Fruit fly (Drosophila melanogaster) whole organism, embryonic: ENCODE measurements around the gene ClC-c.

Experiments used
- CG11247 ChIP-seq: fragments of 200-800 bp; sonication (Bioruptor generic); IDR thresholded peaks from 2 replicates; pipeline ENCODE4 v1.3.6; 2022; ENCODE audit warnings: missing biosample characterization, missing genetic modification characterization
- CG11695 ChIP-seq: fragments of 200-800 bp; sonication (Bioruptor generic); IDR thresholded peaks from 3 replicates; pipeline ENCODE4 v1.3.6; 2022; ENCODE audit warnings: missing biosample characterization, missing genetic modification characterization
- CG12071 ChIP-seq: fragments of 200-800 bp; sonication (Bioruptor generic); optimal IDR thresholded peaks from 3 replicates; lab custom pipeline; 2018; ENCODE audit warnings: missing biosample characterization, mild to moderate bottlenecking, missing genetic modification characterization
- CG12236 ChIP-seq: fragments of 200-800 bp; sonication (Bioruptor generic); optimal IDR thresholded peaks from 2 replicates; lab custom pipeline; 2016; ENCODE audit warnings: missing biosample characterization, missing genetic modification characterization
- CG12659 ChIP-seq: fragments of 200-800 bp; sonication (Bioruptor generic); optimal IDR thresholded peaks from 3 replicates; lab custom pipeline; 2017; ENCODE audit warnings: mild to moderate bottlenecking, missing biosample characterization, missing genetic modification reagents, missing genetic modification characterization
- CG12769 ChIP-seq: fragments of 200-800 bp; sonication (Bioruptor generic); optimal IDR thresholded peaks from 2 replicates; lab custom pipeline; 2019; ENCODE audit warnings: missing biosample characterization, mild to moderate bottlenecking, missing genetic modification characterization, moderate library complexity
- CG14710 ChIP-seq: fragments of 200-800 bp; sonication (Bioruptor generic); optimal IDR thresholded peaks from 3 replicates; lab custom pipeline; 2019; ENCODE audit warnings: missing biosample characterization, mild to moderate bottlenecking, missing genetic modification characterization, moderate library complexity
- CG15073 ChIP-seq: fragments of 200-800 bp; sonication (Bioruptor generic); optimal IDR thresholded peaks from 2 replicates; lab custom pipeline; 2016; ENCODE audit warnings: missing biosample characterization, missing genetic modification characterization
- CG17361 ChIP-seq: fragments of 200-800 bp; sonication (Bioruptor generic); IDR thresholded peaks from 3 replicates; pipeline ENCODE4 v1.3.6; 2022; ENCODE audit warnings: missing biosample characterization, missing genetic modification characterization
- CG2202 ChIP-seq: fragments of 200-800 bp; sonication (Bioruptor generic); optimal IDR thresholded peaks from 2 replicates; lab custom pipeline; 2018; ENCODE audit warnings: missing biosample characterization, mild to moderate bottlenecking, missing genetic modification characterization
- CG2712 ChIP-seq: fragments of 200-800 bp; optimal IDR thresholded peaks from 3 replicates; lab custom pipeline; 2019; ENCODE audit warnings: missing biosample characterization, mild to moderate bottlenecking, missing genetic modification characterization, moderate library complexity
- CG31365 ChIP-seq: fragments of 200-800 bp; sonication (Bioruptor generic); optimal IDR thresholded peaks from 2 replicates; lab custom pipeline; 2018; ENCODE audit warnings: missing biosample characterization, mild to moderate bottlenecking, missing genetic modification characterization
- CG31388 ChIP-seq: fragments of 200-800 bp; sonication (Bioruptor generic); optimal IDR thresholded peaks from 2 replicates; lab custom pipeline; 2016; ENCODE audit warnings: missing biosample characterization, missing genetic modification characterization
- CG31441 ChIP-seq: fragments of 200-800 bp; sonication (Bioruptor generic); IDR thresholded peaks from 2 replicates; pipeline ENCODE4 v1.3.6; 2022; ENCODE audit warnings: missing biosample characterization, missing genetic modification characterization
- CG32772 ChIP-seq: fragments of 200-800 bp; sonication (Bioruptor generic); IDR thresholded peaks from 2 replicates; pipeline ENCODE4 v1.3.6; 2022; ENCODE audit warnings: missing biosample characterization, missing genetic modification characterization
- CG4820 ChIP-seq: fragments of 200-800 bp; sonication (Bioruptor generic); optimal IDR thresholded peaks from 3 replicates; lab custom pipeline; 2016; ENCODE audit warnings: missing biosample characterization, missing genetic modification characterization
- CG6654 ChIP-seq: fragments of 200-800 bp; sonication (Bioruptor generic); optimal IDR thresholded peaks from 2 replicates; lab custom pipeline; 2017; ENCODE audit warnings: missing biosample characterization, mild to moderate bottlenecking, missing genetic modification characterization
- CG6791 ChIP-seq: fragments of 200-800 bp; sonication (Bioruptor generic); IDR thresholded peaks from 3 replicates; pipeline ENCODE4 v1.3.6; 2022; ENCODE audit warnings: missing biosample characterization, missing genetic modification characterization; ENCODE audit not compliant: partially characterized antibody
- CG7357 ChIP-seq: fragments of 200-800 bp; sonication (Bioruptor generic); IDR thresholded peaks from 3 replicates; pipeline ENCODE4 v1.3.6; 2022; ENCODE audit warnings: missing biosample characterization, missing genetic modification characterization
- CG7372 ChIP-seq: fragments of 200-800 bp; sonication (Bioruptor generic); IDR thresholded peaks from 2 replicates; pipeline ENCODE4 v1.3.6; 2022; ENCODE audit warnings: missing biosample characterization, missing genetic modification characterization
- CG7928 ChIP-seq: fragments of 200-800 bp; sonication (Bioruptor generic); optimal IDR thresholded peaks from 2 replicates; lab custom pipeline; 2017; ENCODE audit warnings: missing biosample characterization, mild to moderate bottlenecking, missing genetic modification characterization
- CG8478 ChIP-seq: fragments of >200 bp; optimal IDR thresholded peaks from 2 replicates; lab custom pipeline; 2018
- CG9727 ChIP-seq: fragments of 200-800 bp; sonication (Bioruptor generic); optimal IDR thresholded peaks from 3 replicates; lab custom pipeline; 2017; ENCODE audit warnings: missing biosample characterization, mild to moderate bottlenecking, missing genetic modification characterization
- CG9797 ChIP-seq: fragments of 200-800 bp; sonication (Bioruptor generic); optimal IDR thresholded peaks from 3 replicates; lab custom pipeline; 2018; ENCODE audit warnings: missing biosample characterization, mild to moderate bottlenecking, missing genetic modification characterization
- CG9876 ChIP-seq: fragments of 200-800 bp; sonication (Bioruptor generic); optimal IDR thresholded peaks from 2 replicates; lab custom pipeline; 2016; ENCODE audit warnings: missing biosample characterization, missing genetic modification characterization
- CrebB ChIP-seq: fragments of 200-800 bp; sonication (Bioruptor generic); optimal IDR thresholded peaks from 3 replicates; lab custom pipeline; 2018; ENCODE audit warnings: missing biosample characterization, mild to moderate bottlenecking, missing genetic modification characterization
- Dbx ChIP-seq: fragments of 200-800 bp; sonication (Bioruptor generic); IDR thresholded peaks from 3 replicates; pipeline ENCODE4 v1.3.6; 2022; ENCODE audit warnings: missing biosample characterization, missing genetic modification characterization
- Dip3 ChIP-seq: fragments of 200-800 bp; sonication (Bioruptor generic); optimal IDR thresholded peaks from 3 replicates; lab custom pipeline; 2016; ENCODE audit warnings: missing biosample characterization, missing genetic modification characterization
- Dll ChIP-seq: fragments of 200-800 bp; sonication (Bioruptor generic); IDR thresholded peaks from 4 replicates; pipeline ENCODE4 v1.3.6; 2022; ENCODE audit warnings: missing biosample characterization, missing genetic modification characterization; ENCODE audit not compliant: partially characterized antibody
- Doc2 ChIP-seq: fragments of 200-800 bp; sonication (Bioruptor generic); IDR thresholded peaks from 2 replicates; pipeline ENCODE4 v1.3.6; 2022; ENCODE audit warnings: missing biosample characterization, missing genetic modification characterization
- Ets65A ChIP-seq: fragments of 200-800 bp; sonication (Bioruptor generic); peaks from one replicate; lab custom pipeline; 2016; ENCODE audit warnings: missing biosample characterization, missing genetic modification characterization
- Ets97D ChIP-seq: fragments of 200-800 bp; sonication (Bioruptor generic); optimal IDR thresholded peaks from 3 replicates; lab custom pipeline; 2016; ENCODE audit warnings: missing biosample characterization, missing genetic modification characterization
- Fer2 ChIP-seq: fragments of 200-800 bp; sonication (Bioruptor generic); optimal IDR thresholded peaks from 2 replicates; lab custom pipeline; 2018; ENCODE audit warnings: missing biosample characterization, mild to moderate bottlenecking, missing genetic modification characterization, moderate library complexity
- GATAe ChIP-seq: fragments of 200-800 bp; sonication (Bioruptor generic); conservative IDR thresholded peaks from 2 replicates; pipeline ENCODE4 v1.3.6; 2022; ENCODE audit warnings: missing biosample characterization, missing genetic modification characterization
- NC2α ChIP-seq: fragments of 200-800 bp; sonication (Bioruptor generic); optimal IDR thresholded peaks from 2 replicates; lab custom pipeline; 2016; ENCODE audit warnings: missing biosample characterization, missing genetic modification characterization
- NC2β ChIP-seq: fragments of 200-800 bp; sonication (Bioruptor generic); optimal IDR thresholded peaks from 2 replicates; lab custom pipeline; 2016; ENCODE audit warnings: missing biosample characterization, missing genetic modification characterization
- Nf-YC ChIP-seq: fragments of 200-800 bp; optimal IDR thresholded peaks from 3 replicates; lab custom pipeline; 2019; ENCODE audit warnings: missing biosample characterization, mild to moderate bottlenecking, missing genetic modification characterization, moderate library complexity
- NfI ChIP-seq: fragments of 200-800 bp; sonication (Bioruptor generic); optimal IDR thresholded peaks from 3 replicates; lab custom pipeline; 2018; ENCODE audit warnings: missing biosample characterization, mild to moderate bottlenecking, missing genetic modification characterization, moderate library complexity
- Poxn ChIP-seq: fragments of 200-800 bp; sonication (Bioruptor generic); IDR thresholded peaks from 2 replicates; pipeline ENCODE4 v1.3.6; 2022; ENCODE audit warnings: missing biosample characterization, missing genetic modification characterization
- Scr ChIP-seq: fragments of 200-800 bp; sonication (Bioruptor generic); IDR thresholded peaks from 2 replicates; pipeline ENCODE4 v1.3.6; 2022; ENCODE audit warnings: missing biosample characterization, missing genetic modification characterization; ENCODE audit not compliant: partially characterized antibody
- bcd ChIP-seq: fragments of 200-800 bp; sonication (Bioruptor generic); optimal IDR thresholded peaks from 2 replicates; lab custom pipeline; 2017; ENCODE audit warnings: missing biosample characterization, mild to moderate bottlenecking, missing genetic modification characterization
- croc ChIP-seq: fragments of 200-800 bp; sonication (Bioruptor generic); conservative IDR thresholded peaks from 3 replicates; pipeline ENCODE4 v1.3.6; 2022; ENCODE audit warnings: missing biosample characterization, missing genetic modification characterization
- esg ChIP-seq: fragments of 200-800 bp; sonication (Bioruptor generic); conservative IDR thresholded peaks from 2 replicates; pipeline ENCODE4 v1.3.6; 2022; ENCODE audit warnings: missing biosample characterization, missing genetic modification characterization
- gt ChIP-seq: fragments of 200-800 bp; sonication (Bioruptor generic); IDR thresholded peaks from 2 replicates; pipeline ENCODE4 v1.3.6; 2022; ENCODE audit warnings: missing biosample characterization, missing genetic modification characterization
- hb ChIP-seq: fragments of 200-800 bp; sonication (Bioruptor generic); IDR thresholded peaks from 3 replicates; pipeline ENCODE4 v1.3.6; 2022; ENCODE audit warnings: missing biosample characterization, missing genetic modification characterization; ENCODE audit not compliant: partially characterized antibody
- jumu ChIP-seq: fragments of 200-800 bp; sonication (Bioruptor generic); optimal IDR thresholded peaks from 3 replicates; lab custom pipeline; 2016; ENCODE audit warnings: missing biosample characterization, missing genetic modification characterization
- kay ChIP-seq: fragments of 200-800 bp; sonication (Bioruptor generic); optimal IDR thresholded peaks from 2 replicates; lab custom pipeline; 2016; ENCODE audit warnings: missing biosample characterization, missing genetic modification characterization
- knrl ChIP-seq: fragments of 200-800 bp; sonication (Bioruptor generic); IDR thresholded peaks from 3 replicates; pipeline ENCODE4 v1.3.6; 2022; ENCODE audit warnings: missing biosample characterization, missing genetic modification characterization; ENCODE audit not compliant: partially characterized antibody
- pfk ChIP-seq: fragments of 200-800 bp; sonication (Bioruptor generic); optimal IDR thresholded peaks from 2 replicates; lab custom pipeline; 2018; ENCODE audit warnings: missing biosample characterization, mild to moderate bottlenecking, missing genetic modification characterization, moderate library complexity
- seq ChIP-seq: fragments of 200-800 bp; sonication (Bioruptor generic); IDR thresholded peaks from 2 replicates; pipeline ENCODE4 v1.3.6; 2022; ENCODE audit warnings: missing biosample characterization, missing genetic modification characterization
- shn ChIP-seq: fragments of 200-800 bp; sonication (Bioruptor generic); optimal IDR thresholded peaks from 3 replicates; lab custom pipeline; 2016; ENCODE audit warnings: missing biosample characterization, missing genetic modification characterization

Gene ClC-c

dm6 chr3L:16045831-16046336 lies 44.4 kb upstream of the ClC-c start (continued):
- TF ChIP-seq Fer2 (peak; percentile 87), kay (GFP tag; lab: Kevin White, UChicago) (peak; percentile 62), seq (peak; percentile 96), CG2202 (tag; lab: Kevin White, UChicago) (peak; percentile 87), hb (no peak), NC2β (GFP tag; lab: Kevin White, UChicago) (peak; percentile 85), CG12769 (tag; lab: Kevin White, UChicago) (peak; percentile 90), CG2712 (tag; lab: Kevin White, UChicago) (peak; percentile 97), CG11695 (GFP tag; lab: Robert Waterston, UW) (peak; percentile 94), Ets65A (GFP tag; lab: Kevin White, UChicago) (peak; percentile 95), Poxn (peak; percentile 55), Dll (no peak), CG9876 (GFP tag; lab: Kevin White, UChicago) (peak; percentile 66), knrl (no peak), CG31388 (GFP tag; lab: Kevin White, UChicago) (peak; percentile 52), GATAe (GFP tag; lab: Robert Waterston, UW) (peak; percentile 63; the same call in 1 of the 2 replicates), Ets97D (peak; percentile 47), CG4820 (peak; percentile 87), CG31441 (GFP tag; lab: Robert Waterston, UW) (peak; percentile 73), CG14710 (tag; lab: Kevin White, UChicago) (peak; percentile 90), CG9797 (GFP tag; lab: Kevin White, UChicago) (peak; percentile 6), CG12236 (peak; percentile 86), CG17361 (GFP tag; lab: Robert Waterston, UW) (peak; percentile 88), CG6654 (GFP tag; lab: Kevin White, UChicago) (peak; percentile 69), CG32772 (peak; percentile 89), CG31365 (tag; lab: Kevin White, UChicago) (peak; percentile 73), CG15073 (GFP tag; lab: Kevin White, UChicago) (no peak), Scr (no peak), esg (GFP tag; lab: Robert Waterston, UW) (peak; percentile 83), CG9727 (peak; percentile 92), CG8478 (no peak), CG12071 (GFP tag; lab: Kevin White, UChicago) (peak; percentile 91), shn (GFP tag; lab: Kevin White, UChicago) (peak; percentile 75), CG7928 (GFP tag; lab: Kevin White, UChicago) (peak; percentile 61), Dbx (GFP tag; lab: Robert Waterston, UW) (peak; percentile 94), Doc2 (GFP tag; lab: Robert Waterston, UW) (no peak), Dip3 (peak; percentile 88), Nf-YC (tag; lab: Kevin White, UChicago) (peak; percentile 74), CG6791 (GFP tag; lab: Robert Waterston, UW) (no peak), jumu (GFP tag; lab: Kevin White, UChicago) (peak; percentile 93), bcd (peak; percentile 88), NfI (GFP tag; lab: Kevin White, UChicago) (peak; percentile 91), croc (GFP tag; lab: Robert Waterston, UW) (peak; percentile 74), CG7372 (GFP tag; lab: Robert Waterston, UW) (peak; percentile 89), CrebB (tag; lab: Kevin White, UChicago) (peak; percentile 94), NC2α (peak; percentile 70), CG11247 (GFP tag; lab: Robert Waterston, UW) (peak; percentile 87), CG7357 (GFP tag; lab: Robert Waterston, UW) (peak; percentile 71; the same call in 2 of the 3 replicates), gt (GFP tag; lab: Robert Waterston, UW) (peak; percentile 53; the same call in 1 of the 2 replicates), pfk (GFP tag; lab: Kevin White, UChicago) (no peak), CG12659 (GFP tag; lab: Kevin White, UChicago) (peak; percentile 96)
